Worm (Caenorhabditis elegans) whole organism, L1 larva: ENCODE results near the gene srx-133.
A peak's percentile ranks its signal among the peaks of the same experiment; 100 is the strongest.

Source experiments
- C04F5.9 ChIP-seq: sonication (generic microtip); optimal IDR thresholded peaks from 2 replicates; lab custom pipeline; 2016; ENCODE audit warnings: missing genetic modification characterization, missing compliant biosample characterization
- C16A3.4 ChIP-seq: fragments of 150-350 bp; optimal IDR thresholded peaks from 2 replicates; lab custom pipeline; 2014; ENCODE audit warnings: missing biosample characterization, missing genetic modification characterization
- F16B12.6 ChIP-seq: fragments of 150-350 bp; optimal IDR thresholded peaks from 2 replicates; lab custom pipeline; 2014; ENCODE audit warnings: missing biosample characterization, missing genetic modification characterization
- aha-1 ChIP-seq: fragments of 150-350 bp; optimal IDR thresholded peaks from 2 replicates; lab custom pipeline; 2014; ENCODE audit warnings: missing biosample characterization, missing genetic modification characterization
- alr-1 ChIP-seq: fragments of 200-800 bp; sonication (Bioruptor generic); optimal IDR thresholded peaks from 2 replicates; lab custom pipeline; 2018; ENCODE audit warnings: borderline replicate concordance, mild to moderate bottlenecking, missing genetic modification characterization, missing compliant biosample characterization
- aly-2 ChIP-seq: fragments of 150-350 bp; optimal IDR thresholded peaks from 2 replicates; lab custom pipeline; 2014; ENCODE audit warnings: missing biosample characterization, missing genetic modification characterization
- ceh-63 ChIP-seq: fragments of 200-800 bp; sonication (Bioruptor generic); optimal IDR thresholded peaks from 2 replicates; lab custom pipeline; 2018; ENCODE audit warnings: mild to moderate bottlenecking, missing genetic modification characterization, missing compliant biosample characterization
- ceh-8 ChIP-seq: fragments of 200-800 bp; sonication (Bioruptor generic); optimal IDR thresholded peaks from 2 replicates; lab custom pipeline; 2018; ENCODE audit warnings: mild to moderate bottlenecking, missing genetic modification characterization, moderate library complexity, missing compliant biosample characterization
- ceh-82 ChIP-seq, 3 experiments: fragments of 150-350 bp in 1 of 3; sonication (generic microtip) in 2 of 3; optimal IDR thresholded peaks; 2 replicates each; lab custom pipeline; 2014 to 2017; ENCODE audit warnings: missing biosample characterization in 3 of 3, missing genetic modification characterization in 3 of 3
- efl-1 ChIP-seq, 4 experiments: fragments of 150-350 bp; optimal IDR thresholded peaks in 3 of 4; peaks in 1 of 4; 1 replicate in 1 of 4; 2 replicates in 3 of 4; lab custom pipeline; 2014; ENCODE audit warnings: missing biosample characterization in 2 of 4, missing genetic modification characterization in 2 of 4, missing genetic modification reagents in 2 of 4
- efl-3 ChIP-seq: fragments of 200-800 bp; sonication (Bioruptor generic); optimal IDR thresholded peaks from 2 replicates; lab custom pipeline; 2018; ENCODE audit warnings: mild to moderate bottlenecking, missing genetic modification characterization, missing compliant biosample characterization
- egl-13 ChIP-seq: sonication (generic microtip); optimal IDR thresholded peaks from 2 replicates; lab custom pipeline; 2016; ENCODE audit warnings: missing genotype, missing genetic modification reagents, missing genetic modification characterization, missing compliant biosample characterization
- elt-2 ChIP-seq: sonication (generic microtip); optimal IDR thresholded peaks from 2 replicates; lab custom pipeline; 2016; ENCODE audit warnings: missing genetic modification characterization, mild to moderate bottlenecking, inconsistent platforms, missing compliant biosample characterization, missing genetic modification reagents
- elt-3 ChIP-seq, 6 experiments: fragments of 150-350 bp in 1 of 6; sonication (generic microtip); optimal IDR thresholded peaks; 2 replicates each; lab custom pipeline; 2017 to 2018; ENCODE audit warnings: missing biosample characterization in 6 of 6, missing genetic modification characterization in 6 of 6, inconsistent platforms in 1 of 6
- ets-5 ChIP-seq: fragments of 200-800 bp; sonication (Bioruptor generic); IDR thresholded peaks from 2 replicates; pipeline ENCODE4 v1.3.6; 2022; ENCODE audit warnings: missing genetic modification characterization, missing compliant biosample characterization
- fkh-4 ChIP-seq: sonication (generic microtip); optimal IDR thresholded peaks from 2 replicates; lab custom pipeline; 2016; ENCODE audit warnings: missing compliant biosample characterization, missing genetic modification characterization, borderline replicate concordance
- fkh-8 ChIP-seq: sonication (generic microtip); optimal IDR thresholded peaks from 2 replicates; lab custom pipeline; 2016; ENCODE audit warnings: mild to moderate bottlenecking, missing genetic modification characterization, missing compliant biosample characterization
- hlh-4 ChIP-seq: sonication (generic microtip); optimal IDR thresholded peaks from 2 replicates; lab custom pipeline; 2016; ENCODE audit warnings: mild to moderate bottlenecking, missing genetic modification characterization, missing compliant biosample characterization
- hpl-2 ChIP-seq: fragments of 150-350 bp; optimal IDR thresholded peaks from 2 replicates; lab custom pipeline; 2014; ENCODE audit warnings: missing biosample characterization, missing genetic modification reagents, missing genetic modification characterization
- isw-1 ChIP-seq: fragments of 200-800 bp; sonication (Bioruptor generic); IDR thresholded peaks from 2 replicates; pipeline ENCODE4 v1.3.6; 2022; ENCODE audit warnings: missing genetic modification characterization, missing compliant biosample characterization
- jun-1 ChIP-seq: fragments of 150-350 bp; optimal IDR thresholded peaks from 2 replicates; lab custom pipeline; 2014; ENCODE audit warnings: missing biosample characterization, missing genetic modification reagents, missing genetic modification characterization
- lin-13 ChIP-seq: fragments of 150-350 bp; optimal IDR thresholded peaks from 2 replicates; lab custom pipeline; 2014; ENCODE audit warnings: missing biosample characterization, missing genetic modification reagents, missing genetic modification characterization
- lin-15B ChIP-seq: fragments of 150-350 bp; sonication (generic microtip); optimal IDR thresholded peaks from 3 replicates; lab custom pipeline; 2014; ENCODE audit warnings: missing biosample characterization, missing genetic modification characterization
- lin-39 ChIP-seq: fragments of 150-350 bp; optimal IDR thresholded peaks from 2 replicates; lab custom pipeline; 2014; ENCODE audit warnings: missing biosample characterization, missing genetic modification reagents, missing genetic modification characterization
- lir-3 ChIP-seq: sonication (generic microtip); optimal IDR thresholded peaks from 2 replicates; lab custom pipeline; 2016; ENCODE audit warnings: mild to moderate bottlenecking, missing genetic modification characterization, moderate library complexity, missing compliant biosample characterization; ENCODE audit not compliant: poor library complexity
- lsy-2 ChIP-seq, 2 experiments: fragments of 150-350 bp; optimal IDR thresholded peaks; 2 replicates each; lab custom pipeline; 2014; ENCODE audit warnings: missing biosample characterization in 2 of 2, missing genetic modification characterization in 2 of 2
- mab-9 ChIP-seq: fragments of 200-800 bp; sonication (Bioruptor generic); IDR thresholded peaks from 2 replicates; pipeline ENCODE4 v1.3.6; 2022; ENCODE audit warnings: missing genetic modification reagents, missing genetic modification characterization, missing compliant biosample characterization
- mdl-1 ChIP-seq, 2 experiments: fragments of 150-350 bp; optimal IDR thresholded peaks; 2 replicates each; lab custom pipeline; 2014 to 2017; ENCODE audit warnings: missing biosample characterization in 2 of 2, missing genetic modification characterization in 2 of 2, inconsistent platforms in 1 of 2
- mep-1 ChIP-seq: fragments of 150-350 bp; optimal IDR thresholded peaks from 2 replicates; lab custom pipeline; 2014; ENCODE audit warnings: missing biosample characterization, missing genetic modification characterization
- nhr-11 ChIP-seq: fragments of 150-350 bp; optimal IDR thresholded peaks from 2 replicates; lab custom pipeline; 2014; ENCODE audit warnings: missing biosample characterization, missing genetic modification characterization
- nhr-19 ChIP-seq: fragments of 200-800 bp; sonication (Bioruptor generic); conservative IDR thresholded peaks from 2 replicates; pipeline ENCODE4 v1.3.6; 2022; ENCODE audit warnings: missing genetic modification characterization, missing compliant biosample characterization
- nhr-20 ChIP-seq: sonication (generic microtip); optimal IDR thresholded peaks from 2 replicates; lab custom pipeline; 2016; ENCODE audit warnings: mild to moderate bottlenecking, missing genetic modification characterization, missing compliant biosample characterization
- nhr-28 ChIP-seq: fragments of 150-350 bp; optimal IDR thresholded peaks from 2 replicates; lab custom pipeline; 2014; ENCODE audit warnings: missing biosample characterization, missing genetic modification characterization
- nhr-47 ChIP-seq: sonication (generic microtip); optimal IDR thresholded peaks from 2 replicates; lab custom pipeline; 2016; ENCODE audit warnings: mild to moderate bottlenecking, missing genetic modification characterization, moderate library complexity, missing compliant biosample characterization
- nhr-71 ChIP-seq: sonication (generic microtip); optimal IDR thresholded peaks from 2 replicates; lab custom pipeline; 2016; ENCODE audit warnings: mild to moderate bottlenecking, missing genetic modification characterization, moderate library complexity, missing compliant biosample characterization
- nhr-77 ChIP-seq: fragments of 150-350 bp; optimal IDR thresholded peaks from 2 replicates; lab custom pipeline; 2014; ENCODE audit warnings: missing biosample characterization, missing genetic modification characterization
- nhr-90 ChIP-seq: sonication (generic microtip); optimal IDR thresholded peaks from 2 replicates; lab custom pipeline; 2016; ENCODE audit warnings: mild to moderate bottlenecking, missing genetic modification characterization, missing compliant biosample characterization; ENCODE audit not compliant: poor library complexity
- pag-3 ChIP-seq: sonication (generic microtip); optimal IDR thresholded peaks from 2 replicates; lab custom pipeline; 2017; ENCODE audit warnings: missing genetic modification characterization, mild to moderate bottlenecking, missing compliant biosample characterization, antibody characterized with exemption, borderline replicate concordance; ENCODE audit not compliant: insufficient read depth
- pax-3 ChIP-seq: fragments of 200-800 bp; sonication (Bioruptor generic); optimal IDR thresholded peaks from 2 replicates; lab custom pipeline; 2018; ENCODE audit warnings: mild to moderate bottlenecking, missing genetic modification characterization, moderate library complexity, missing compliant biosample characterization
- pqm-1 ChIP-seq: sonication (generic microtip); optimal IDR thresholded peaks from 3 replicates; lab custom pipeline; 2017; ENCODE audit warnings: missing biosample characterization, missing genetic modification characterization
- sptf-1 ChIP-seq: fragments of 150-350 bp; optimal IDR thresholded peaks from 2 replicates; lab custom pipeline; 2014; ENCODE audit warnings: missing biosample characterization, missing genetic modification characterization
- sup-37 ChIP-seq: fragments of 200-800 bp; sonication (Bioruptor generic); optimal IDR thresholded peaks from 2 replicates; lab custom pipeline; 2018; ENCODE audit warnings: mild to moderate bottlenecking, missing genetic modification characterization, missing compliant biosample characterization
- swsn-7 ChIP-seq: sonication (generic microtip); optimal IDR thresholded peaks from 2 replicates; lab custom pipeline; 2016; ENCODE audit warnings: missing genetic modification characterization, missing compliant biosample characterization
- tbx-2 ChIP-seq: sonication (generic microtip); optimal IDR thresholded peaks from 2 replicates; lab custom pipeline; 2016; ENCODE audit warnings: missing genetic modification characterization, missing compliant biosample characterization
- tlp-1 ChIP-seq: fragments of 150-350 bp; optimal IDR thresholded peaks from 2 replicates; lab custom pipeline; 2014; ENCODE audit warnings: missing biosample characterization, missing genetic modification characterization
- unc-130 ChIP-seq: fragments of 150-350 bp; optimal IDR thresholded peaks from 2 replicates; lab custom pipeline; 2017; ENCODE audit warnings: missing biosample characterization, missing genetic modification characterization, inconsistent platforms
- unc-62 ChIP-seq: fragments of 150-350 bp; optimal IDR thresholded peaks from 2 replicates; lab custom pipeline; 2014; ENCODE audit warnings: missing biosample characterization, missing genetic modification reagents, missing genetic modification characterization
- unc-86 ChIP-seq: sonication (generic microtip); optimal IDR thresholded peaks from 2 replicates; lab custom pipeline; 2016; ENCODE audit warnings: missing genetic modification characterization, missing compliant biosample characterization
- vab-15 ChIP-seq: sonication (generic microtip); optimal IDR thresholded peaks from 2 replicates; lab custom pipeline; 2017; ENCODE audit warnings: missing genotype, mild to moderate bottlenecking, missing genetic modification characterization, missing compliant biosample characterization
- xbp-1 ChIP-seq: sonication (generic microtip); optimal IDR thresholded peaks from 2 replicates; lab custom pipeline; 2016; ENCODE audit warnings: missing genetic modification characterization, missing compliant biosample characterization
- zag-1 ChIP-seq: fragments of 150-350 bp; optimal IDR thresholded peaks from 2 replicates; lab custom pipeline; 2014; ENCODE audit warnings: missing biosample characterization, missing genetic modification characterization
- ztf-11 ChIP-seq, 2 experiments: sonication (generic microtip); optimal IDR thresholded peaks; 2 replicates each; lab custom pipeline; 2016 to 2017; ENCODE audit warnings: missing genetic modification characterization in 2 of 2, missing biosample characterization in 1 of 2, missing compliant biosample characterization in 1 of 2

The srx-133 gene

DNA sequence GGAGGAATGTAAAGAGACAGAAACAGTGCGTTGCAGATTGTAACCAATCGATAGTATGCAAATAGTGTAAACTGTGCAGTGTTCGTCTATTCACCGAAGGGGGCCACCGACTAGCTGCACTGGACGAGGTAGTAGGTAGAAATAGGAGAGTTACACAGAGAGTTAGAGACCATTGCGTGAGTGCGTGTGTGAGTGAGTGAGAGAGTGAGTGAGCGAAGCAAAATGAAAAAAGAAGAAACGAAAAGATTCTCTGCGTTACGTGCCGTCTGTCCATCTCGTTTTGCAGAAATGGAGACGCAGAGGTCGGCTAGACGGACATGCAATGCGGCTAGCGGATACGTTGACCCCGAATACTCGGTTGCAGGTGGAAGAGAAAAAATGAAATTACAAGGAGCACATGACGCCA lies 40.0 kb upstream of the srx-133 start:
- TF ChIP-seq hlh-4 (tag; lab: Kevin White, UChicago) (no peak), mab-9 (no peak), unc-86 (tag; lab: Kevin White, UChicago) (peak; percentile 3), fkh-4 (tag; lab: Kevin White, UChicago) (no peak), elt-2 (tag; lab: Kevin White, UChicago) (no peak), lin-15B (tag; lab: Kevin White, UChicago) (no peak), alr-1 (tag; lab: Kevin White, UChicago) (no peak), efl-1 (optimal IDR thresholded peaks at IDR 0.05; lab: Kevin White, UChicago) (peak; percentile 55 to 77), efl-1 (GFP tag; optimal IDR thresholded peaks at IDR 0.05 in 1 of 2; lab: Kevin White, UChicago) (peak; percentile 14 to 93), sup-37 (GFP tag; lab: Kevin White, UChicago) (no peak), nhr-20 (peak; percentile 65), egl-13 (tag; lab: Kevin White, UChicago) (no peak), sptf-1 (tag; lab: Kevin White, UChicago) (no peak), unc-130 (tag; lab: Kevin White, UChicago) (no peak), nhr-19 (peak; percentile 47), ceh-8 (GFP tag; lab: Kevin White, UChicago) (no peak), ztf-11 (tag; optimal IDR thresholded peaks at IDR 0.05; lab: Kevin White, UChicago) (no peak), pqm-1 (tag; lab: Kevin White, UChicago) (no peak), nhr-28 (tag; lab: Kevin White, UChicago) (no peak), nhr-90 (no peak), ets-5 (GFP tag; lab: Robert Waterston, UW) (no peak), nhr-77 (tag; lab: Kevin White, UChicago) (peak; percentile 47), xbp-1 (no peak), mdl-1 (tag; optimal IDR thresholded peaks at IDR 0.05; lab: Kevin White, UChicago) (peak in 1 of 2 experiments; percentile 68), aly-2 (no peak), isw-1 (GFP tag; lab: Robert Waterston, UW) (no peak), nhr-47 (tag; lab: Kevin White, UChicago) (peak; percentile 61), elt-3 (tag; optimal IDR thresholded peaks at IDR 0.05; lab: Kevin White, UChicago) (no peak), lin-39 (tag; lab: Kevin White, UChicago) (no peak), aha-1 (tag; lab: Kevin White, UChicago) (no peak), tbx-2 (tag; lab: Kevin White, UChicago) (peak; percentile 55), ceh-82 (tag; optimal IDR thresholded peaks at IDR 0.05; lab: Kevin White, UChicago) (peak; percentile 8 to 71 (median 45)), vab-15 (tag; lab: Kevin White, UChicago) (no peak), jun-1 (peak; percentile 61), unc-62 (GFP tag; lab: Kevin White, UChicago) (no peak), lsy-2 (tag; optimal IDR thresholded peaks at IDR 0.05; lab: Kevin White, UChicago) (peak; percentile 30 to 73), C16A3.4 (tag; lab: Kevin White, UChicago) (peak; percentile 51), pag-3 (tag; lab: Kevin White, UChicago) (no peak), efl-3 (GFP tag; lab: Kevin White, UChicago) (no peak), lin-13 (GFP tag; lab: Kevin White, UChicago) (peak; percentile 53), nhr-71 (tag; lab: Kevin White, UChicago) (peak; percentile 74), swsn-7 (tag; lab: Kevin White, UChicago) (peak; percentile 52), ceh-63 (GFP tag; lab: Kevin White, UChicago) (no peak), F16B12.6 (tag; lab: Kevin White, UChicago) (no peak), lir-3 (tag; lab: Kevin White, UChicago) (no peak), nhr-11 (no peak), hpl-2 (GFP tag; lab: Kevin White, UChicago) (no peak), tlp-1 (tag; lab: Kevin White, UChicago) (no peak), pax-3 (tag; lab: Kevin White, UChicago) (no peak), mep-1 (tag; lab: Kevin White, UChicago) (peak; percentile 83), fkh-8 (peak; percentile 67), zag-1 (tag; lab: Kevin White, UChicago) (no peak), C04F5.9 (tag; lab: Kevin White, UChicago) (no peak)
